Fruit fly (Drosophila melanogaster) whole organism, embryonic: ENCODE data around the gene Dyrk2.

Experiments used
- Abd-B ChIP-seq: fragments of 200-800 bp; sonication (Bioruptor generic); optimal IDR thresholded peaks from 2 replicates; lab custom pipeline; 2018; ENCODE audit warnings: missing biosample characterization, mild to moderate bottlenecking, missing genetic modification characterization, moderate library complexity
- Antp ChIP-seq: fragments of 200-800 bp; sonication (Bioruptor generic); optimal IDR thresholded peaks from 3 replicates; lab custom pipeline; 2016; ENCODE audit warnings: missing biosample characterization, missing genetic modification characterization
- Asciz ChIP-seq: fragments of 200-800 bp; sonication (Bioruptor generic); optimal IDR thresholded peaks from 2 replicates; lab custom pipeline; 2017; ENCODE audit warnings: missing biosample characterization, mild to moderate bottlenecking, missing genetic modification characterization, missing genetic modification reagents
- CG10267 ChIP-seq: fragments of 200-800 bp; sonication (Bioruptor generic); optimal IDR thresholded peaks from 2 replicates; lab custom pipeline; 2018; ENCODE audit warnings: missing biosample characterization, mild to moderate bottlenecking, missing genetic modification characterization, moderate library complexity
- CG10979 ChIP-seq: fragments of 200-800 bp; sonication (Bioruptor generic); optimal IDR thresholded peaks from 2 replicates; lab custom pipeline; 2018; ENCODE audit warnings: missing biosample characterization, mild to moderate bottlenecking, missing genetic modification characterization, moderate library complexity
- CG12299 ChIP-seq: fragments of 200-800 bp; sonication (Bioruptor generic); optimal IDR thresholded peaks from 2 replicates; lab custom pipeline; 2018; ENCODE audit warnings: missing biosample characterization, mild to moderate bottlenecking, missing genetic modification characterization
- CG13296 ChIP-seq: fragments of 200-800 bp; sonication (Bioruptor generic); optimal IDR thresholded peaks from 3 replicates; lab custom pipeline; 2018; ENCODE audit warnings: missing biosample characterization, mild to moderate bottlenecking, missing genetic modification characterization
- CG14965 ChIP-seq: fragments of 200-800 bp; sonication (Bioruptor generic); optimal IDR thresholded peaks from 2 replicates; lab custom pipeline; 2016; ENCODE audit warnings: missing biosample characterization, missing genetic modification characterization, borderline replicate concordance
- CG15269 ChIP-seq: fragments of 200-800 bp; sonication (Bioruptor generic); optimal IDR thresholded peaks from 2 replicates; lab custom pipeline; 2018; ENCODE audit warnings: missing biosample characterization, mild to moderate bottlenecking, missing genetic modification characterization, moderate library complexity
- CG1529 ChIP-seq: fragments of 200-800 bp; sonication (Bioruptor generic); optimal IDR thresholded peaks from 3 replicates; lab custom pipeline; 2018; ENCODE audit warnings: missing biosample characterization, missing genetic modification characterization
- CG17186 ChIP-seq: fragments of 200-800 bp; sonication (Bioruptor generic); optimal IDR thresholded peaks from 3 replicates; lab custom pipeline; 2017; ENCODE audit warnings: missing biosample characterization, missing genetic modification reagents, missing genetic modification characterization
- CG17912 ChIP-seq: fragments of 200-800 bp; sonication (Bioruptor generic); optimal IDR thresholded peaks from 2 replicates; lab custom pipeline; 2018; ENCODE audit warnings: missing biosample characterization, mild to moderate bottlenecking, missing genetic modification characterization
- CG18619 ChIP-seq: fragments of 200-800 bp; sonication (Bioruptor generic); optimal IDR thresholded peaks from 3 replicates; lab custom pipeline; 2017; ENCODE audit warnings: missing biosample characterization, mild to moderate bottlenecking, missing genetic modification characterization
- CG32772 ChIP-seq: fragments of 200-800 bp; sonication (Bioruptor generic); IDR thresholded peaks from 2 replicates; pipeline ENCODE4 v1.3.6; 2022; ENCODE audit warnings: missing biosample characterization, missing genetic modification characterization
- CG33557 ChIP-seq: fragments of 200-800 bp; sonication (Bioruptor generic); optimal IDR thresholded peaks from 2 replicates; lab custom pipeline; 2019; ENCODE audit warnings: missing biosample characterization, mild to moderate bottlenecking, missing genetic modification characterization, moderate library complexity
- CG3407 ChIP-seq: fragments of 200-800 bp; sonication (Bioruptor generic); optimal IDR thresholded peaks from 2 replicates; lab custom pipeline; 2018; ENCODE audit warnings: missing biosample characterization, mild to moderate bottlenecking, missing genetic modification characterization
- CG5953 ChIP-seq: fragments of 200-800 bp; sonication (Bioruptor generic); IDR thresholded peaks from 2 replicates; pipeline ENCODE4 v1.3.6; 2022; ENCODE audit warnings: missing biosample characterization, missing genetic modification characterization
- CG6254 ChIP-seq: fragments of 200-800 bp; sonication (Bioruptor generic); optimal IDR thresholded peaks from 3 replicates; lab custom pipeline; 2017; ENCODE audit warnings: mild to moderate bottlenecking, missing biosample characterization, missing genetic modification reagents, missing genetic modification characterization
- CG6689 ChIP-seq: fragments of 200-800 bp; sonication (Bioruptor generic); IDR thresholded peaks from 2 replicates; pipeline ENCODE4 v1.3.6; 2022; ENCODE audit warnings: missing biosample characterization, missing genetic modification characterization
- Ets97D ChIP-seq: fragments of 200-800 bp; sonication (Bioruptor generic); optimal IDR thresholded peaks from 3 replicates; lab custom pipeline; 2016; ENCODE audit warnings: missing biosample characterization, missing genetic modification characterization
- H2.0 ChIP-seq: fragments of 200-800 bp; sonication (Bioruptor generic); IDR thresholded peaks from 2 replicates; pipeline ENCODE4 v1.3.6; 2022; ENCODE audit warnings: missing biosample characterization, missing genetic modification characterization
- HLH3B ChIP-seq: fragments of 200-800 bp; sonication (Bioruptor generic); IDR thresholded peaks from 2 replicates; pipeline ENCODE4 v1.3.6; 2022; ENCODE audit warnings: missing biosample characterization, missing genetic modification characterization
- HLHmδ ChIP-seq: fragments of 200-800 bp; sonication (Bioruptor generic); optimal IDR thresholded peaks from 2 replicates; lab custom pipeline; 2018; ENCODE audit warnings: missing biosample characterization, mild to moderate bottlenecking, missing genetic modification characterization, moderate library complexity
- Hey ChIP-seq: fragments of 200-800 bp; sonication (Bioruptor generic); optimal IDR thresholded peaks from 3 replicates; lab custom pipeline; 2018; ENCODE audit warnings: missing biosample characterization, mild to moderate bottlenecking, missing genetic modification characterization
- MBD-R2 ChIP-seq: fragments of 200-800 bp; sonication (Bioruptor generic); IDR thresholded peaks from 2 replicates; pipeline ENCODE4 v1.3.6; 2022; ENCODE audit warnings: missing biosample characterization, missing genetic modification characterization
- Med ChIP-seq: fragments of 200-800 bp; sonication (Bioruptor generic); peaks from one replicate; lab custom pipeline; 2016; ENCODE audit warnings: missing biosample characterization, missing genetic modification characterization, mild to moderate bottlenecking, inconsistent platforms, moderate library complexity
- Pdp1 ChIP-seq, 2 experiments: fragments of 200-800 bp; sonication (Bioruptor generic); optimal IDR thresholded peaks; 3 replicates each; lab custom pipeline; 2016; ENCODE audit warnings: missing biosample characterization in 2 of 2, missing genetic modification characterization in 2 of 2, mild to moderate bottlenecking in 1 of 2, moderate library complexity in 1 of 2
- Six4 ChIP-seq: fragments of 200-800 bp; sonication (Bioruptor generic); optimal IDR thresholded peaks from 2 replicates; lab custom pipeline; 2016; ENCODE audit warnings: missing biosample characterization, missing genetic modification characterization
- Ssrp ChIP-seq: fragments of 200-800 bp; sonication (Bioruptor generic); optimal IDR thresholded peaks from 2 replicates; lab custom pipeline; 2018; ENCODE audit warnings: missing biosample characterization, mild to moderate bottlenecking, missing genetic modification characterization, moderate library complexity
- Tbp ChIP-seq: fragments of >200 bp; optimal IDR thresholded peaks from 2 replicates; lab custom pipeline; 2018; ENCODE audit warnings: missing biosample characterization, missing genetic modification characterization
- btn ChIP-seq: fragments of 200-800 bp; sonication (Bioruptor generic); optimal IDR thresholded peaks from 2 replicates; lab custom pipeline; 2016; ENCODE audit warnings: missing biosample characterization, missing genetic modification characterization
- chif ChIP-seq, 2 experiments: fragments of 200-800 bp; sonication (Bioruptor generic); optimal IDR thresholded peaks; 3 replicates each; lab custom pipeline; 2016; ENCODE audit warnings: missing biosample characterization in 2 of 2, missing genetic modification characterization in 2 of 2
- corto ChIP-seq: fragments of 200-800 bp; sonication (Bioruptor generic); optimal IDR thresholded peaks from 2 replicates; lab custom pipeline; 2016; ENCODE audit warnings: missing biosample characterization, mild to moderate bottlenecking, missing genetic modification characterization, moderate library complexity
- crc ChIP-seq: fragments of 200-800 bp; sonication (Bioruptor generic); optimal IDR thresholded peaks from 2 replicates; lab custom pipeline; 2016; ENCODE audit warnings: missing biosample characterization, missing genetic modification characterization
- dpn ChIP-seq, 2 experiments: fragments of 200-800 bp; sonication (Bioruptor generic); optimal IDR thresholded peaks; 3 replicates each; lab custom pipeline; 2016; ENCODE audit warnings: missing biosample characterization in 2 of 2, missing genetic modification characterization in 2 of 2
- gce ChIP-seq: fragments of 200-800 bp; sonication (Bioruptor generic); IDR thresholded peaks from 3 replicates; pipeline ENCODE4 v1.3.6; 2022; ENCODE audit warnings: missing biosample characterization, missing genetic modification characterization
- grau ChIP-seq: fragments of 200-800 bp; optimal IDR thresholded peaks from 3 replicates; lab custom pipeline; 2019; ENCODE audit warnings: missing biosample characterization, mild to moderate bottlenecking, missing genetic modification characterization, moderate library complexity
- insv ChIP-seq, 2 experiments: fragments of 200-800 bp; sonication (Bioruptor generic); optimal IDR thresholded peaks; 3 replicates each; lab custom pipeline; 2016 to 2018; ENCODE audit warnings: missing biosample characterization in 2 of 2, missing genetic modification characterization in 2 of 2
- knrl ChIP-seq: fragments of 200-800 bp; sonication (Bioruptor generic); IDR thresholded peaks from 3 replicates; pipeline ENCODE4 v1.3.6; 2022; ENCODE audit warnings: missing biosample characterization, missing genetic modification characterization; ENCODE audit not compliant: partially characterized antibody
- lab ChIP-seq: fragments of 200-800 bp; sonication (Bioruptor generic); optimal IDR thresholded peaks from 3 replicates; lab custom pipeline; 2017; ENCODE audit warnings: missing biosample characterization, missing genetic modification characterization, mild to moderate bottlenecking, moderate library complexity, missing genetic modification reagents
- lov ChIP-seq, 2 experiments: fragments of 200-800 bp in 1 of 2; fragments of >200 bp in 1 of 2; sonication (Bioruptor generic) in 1 of 2; IDR thresholded peaks in 1 of 2; optimal IDR thresholded peaks in 1 of 2; 2 replicates in 1 of 2; 3 replicates in 1 of 2; pipeline versions ENCODE4 v1.3.6 to Lab custom; 2017 to 2022; ENCODE audit warnings: missing biosample characterization in 1 of 2, missing genetic modification characterization in 1 of 2
- nerfin-2 ChIP-seq: fragments of 200-800 bp; sonication (Bioruptor generic); IDR thresholded peaks from 2 replicates; pipeline ENCODE4 v1.3.6; 2022; ENCODE audit warnings: missing biosample characterization, missing genetic modification characterization; ENCODE audit not compliant: partially characterized antibody
- odd ChIP-seq: fragments of 200-800 bp; sonication (Bioruptor generic); optimal IDR thresholded peaks from 2 replicates; lab custom pipeline; 2017; ENCODE audit warnings: missing biosample characterization, mild to moderate bottlenecking, missing genetic modification characterization
- otp ChIP-seq: fragments of 200-800 bp; sonication (Bioruptor generic); IDR thresholded peaks from 3 replicates; pipeline ENCODE4, ENCODE4 v1.3.6; 2022; ENCODE audit warnings: missing biosample characterization, missing genetic modification characterization
- peb ChIP-seq: fragments of 200-800 bp; sonication (Bioruptor generic); IDR thresholded peaks from 2 replicates; pipeline ENCODE4 v1.3.6; 2022; ENCODE audit warnings: missing biosample characterization, missing genetic modification characterization
- ranshi ChIP-seq: fragments of 200-800 bp; sonication (Bioruptor generic); IDR thresholded peaks from 2 replicates; pipeline ENCODE4 v1.3.6; 2022; ENCODE audit warnings: missing biosample characterization, missing genetic modification characterization
- tin ChIP-seq: fragments of 200-800 bp; sonication (Bioruptor generic); optimal IDR thresholded peaks from 3 replicates; lab custom pipeline; 2016; ENCODE audit warnings: missing biosample characterization, missing genetic modification characterization
- unpg ChIP-seq: fragments of 200-800 bp; sonication (Bioruptor generic); optimal IDR thresholded peaks from 3 replicates; lab custom pipeline; 2018; ENCODE audit warnings: missing biosample characterization, mild to moderate bottlenecking, missing genetic modification characterization, moderate library complexity
- wor ChIP-seq: fragments of 200-800 bp; sonication (Bioruptor generic); IDR thresholded peaks from 2 replicates; pipeline ENCODE4 v1.3.6; 2022; ENCODE audit warnings: missing biosample characterization, missing genetic modification characterization

The Dyrk2 gene

dm6 chr2L:14245517-14245916 lies 11.6 kb upstream of the Dyrk2 start (continued):
- no peak for TF ChIP-seq CG12299 (tag; lab: Kevin White, UChicago)
- TF ChIP-seq crc (GFP tag; lab: Kevin White, UChicago) = no peak
- 0 out of 2 replicates have a peak, but pooled peaks have one; percentile 14 for TF ChIP-seq H2.0 (GFP tag; lab: Robert Waterston, UW)
- peak; percentile 38 for TF ChIP-seq ranshi (GFP tag; lab: Robert Waterston, UW)
- TF ChIP-seq btn (GFP tag; lab: Kevin White, UChicago) = no peak
- no peak for TF ChIP-seq CG17186 (GFP tag; lab: Kevin White, UChicago)
- TF ChIP-seq peb (GFP tag; lab: Robert Waterston, UW) = peak; percentile 6; the same call in 1 of the 2 replicates
- TF ChIP-seq CG6254 = peak; percentile 58
- peak in 1 of 2 experiments; percentile 11 for TF ChIP-seq Pdp1 (GFP tag; optimal IDR thresholded peaks at IDR 0.05; lab: Kevin White, UChicago)
- TF ChIP-seq grau (tag; lab: Kevin White, UChicago) = peak; percentile 49
- no peak for TF ChIP-seq CG17912 (GFP tag; lab: Kevin White, UChicago)
- no peak for TF ChIP-seq Ets97D (GFP tag; lab: Kevin White, UChicago)
- TF ChIP-seq CG14965 (GFP tag; lab: Kevin White, UChicago) = no peak
- no peak for TF ChIP-seq lov (optimal IDR thresholded peaks at IDR 0.05; lab: Kevin White, UChicago)
- TF ChIP-seq lov (GFP tag; IDR thresholded peaks at IDR 0.05; lab: Robert Waterston, UW) = peak; percentile 75; the same call in 2 of the 3 replicates
- TF ChIP-seq odd (GFP tag; lab: Kevin White, UChicago) = no peak
- TF ChIP-seq CG18619 (GFP tag; lab: Kevin White, UChicago) = peak; percentile 40
- peak; percentile 28 for TF ChIP-seq Abd-B (GFP tag; lab: Kevin White, UChicago)
- TF ChIP-seq gce = 0 out of 3 replicates have a peak, but pooled peaks have one; percentile 58
- TF ChIP-seq CG5953 (GFP tag; lab: Robert Waterston, UW) = peak; percentile 55; the same call in 1 of the 2 replicates
- TF ChIP-seq otp (GFP tag; lab: Robert Waterston, UW) = peak; percentile 72; the same call in 1 of the 3 replicates
- no peak for TF ChIP-seq Six4 (GFP tag; lab: Kevin White, UChicago)
- TF ChIP-seq CG15269 = peak; percentile 30
- TF ChIP-seq CG3407 (GFP tag; lab: Kevin White, UChicago) = peak; percentile 78
- TF ChIP-seq HLH3B (GFP tag; lab: Robert Waterston, UW) = peak; percentile 69
- TF ChIP-seq CG10267 (tag; lab: Kevin White, UChicago) = peak; percentile 37
- TF ChIP-seq CG6689 (GFP tag; lab: Robert Waterston, UW) = peak; percentile 47
- peak; percentile 14 for TF ChIP-seq lab (GFP tag; lab: Kevin White, UChicago)
- peak; percentile 56 for TF ChIP-seq Med (GFP tag; lab: Kevin White, UChicago)
- TF ChIP-seq corto (GFP tag; lab: Kevin White, UChicago) = no peak
- TF ChIP-seq unpg (GFP tag; lab: Kevin White, UChicago) = peak; percentile 74
- no peak for TF ChIP-seq MBD-R2 (GFP tag; lab: Robert Waterston, UW)
- TF ChIP-seq CG1529 (GFP tag; lab: Kevin White, UChicago) = peak; percentile 64
- TF ChIP-seq Tbp = no peak
- peak; percentile 42; the same call in 1 of the 2 replicates for TF ChIP-seq CG32772 (GFP tag; lab: Robert Waterston, UW)
- TF ChIP-seq HLHmδ (GFP tag; lab: Kevin White, UChicago) = no peak
- peak; percentile 45 for TF ChIP-seq CG33557 (GFP tag; lab: Kevin White, UChicago)
- peak; percentile 45 for TF ChIP-seq tin (GFP tag; lab: Kevin White, UChicago)
- no peak for TF ChIP-seq knrl (GFP tag; lab: Robert Waterston, UW)
- TF ChIP-seq Asciz = peak; percentile 0
- peak; percentile 64 for TF ChIP-seq Ssrp (tag; lab: Kevin White, UChicago)
- peak; percentile 30 for TF ChIP-seq Antp (GFP tag; lab: Kevin White, UChicago)
- peak in 1 of 2 experiments; percentile 47 for TF ChIP-seq dpn (GFP tag; optimal IDR thresholded peaks at IDR 0.05; lab: Kevin White, UChicago)
- TF ChIP-seq wor (GFP tag; lab: Robert Waterston, UW) = peak; percentile 54
- no peak for TF ChIP-seq nerfin-2 (GFP tag; lab: Robert Waterston, UW)
- no peak for TF ChIP-seq insv (GFP tag; optimal IDR thresholded peaks at IDR 0.05; lab: Kevin White, UChicago)
- TF ChIP-seq Hey (tag; lab: Kevin White, UChicago) = no peak
- TF ChIP-seq chif (GFP tag; optimal IDR thresholded peaks at IDR 0.05; lab: Kevin White, UChicago) = peak; percentile 43 to 46
- TF ChIP-seq CG13296 (GFP tag; lab: Kevin White, UChicago) = no peak
- TF ChIP-seq CG10979 (tag; lab: Kevin White, UChicago) = peak; percentile 75
